Worm (Caenorhabditis elegans): ENCODE measurements around the gene nhr-189.
A peak's percentile ranks its signal among the peaks of the same experiment; 100 is the strongest.

nhr-189 gene

DNA sequence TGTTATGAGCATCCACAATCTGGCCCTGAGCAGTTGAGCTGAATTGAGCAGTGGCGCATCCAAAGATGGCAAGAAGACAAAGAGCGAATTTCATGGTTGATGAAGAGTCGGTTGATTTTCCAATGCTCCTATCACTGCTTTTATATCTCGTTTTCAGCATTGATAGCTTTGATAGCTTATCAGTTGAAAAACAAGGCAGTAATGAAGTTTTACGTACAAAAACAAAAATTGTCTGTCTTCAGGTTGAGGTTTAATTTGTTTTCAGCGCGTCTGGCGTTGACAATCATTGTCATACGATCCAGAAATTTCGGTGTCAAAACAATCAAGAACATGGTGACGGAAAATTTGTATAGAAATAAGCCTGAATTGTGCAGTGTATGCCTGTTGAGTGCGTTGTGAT lies 48.5 kb downstream of the nhr-189 start, which contains the start of gene scl-13:
Gene scl-13, minus strand, starts transcription at position 101 of the 400 bp plus-strand sequence.
- no peak for TF ChIP-seq nhr-12 (tag; optimal IDR thresholded peaks at IDR 0.05)
- no peak for TF ChIP-seq pax-3 (tag; optimal IDR thresholded peaks at IDR 0.05)

DNA sequence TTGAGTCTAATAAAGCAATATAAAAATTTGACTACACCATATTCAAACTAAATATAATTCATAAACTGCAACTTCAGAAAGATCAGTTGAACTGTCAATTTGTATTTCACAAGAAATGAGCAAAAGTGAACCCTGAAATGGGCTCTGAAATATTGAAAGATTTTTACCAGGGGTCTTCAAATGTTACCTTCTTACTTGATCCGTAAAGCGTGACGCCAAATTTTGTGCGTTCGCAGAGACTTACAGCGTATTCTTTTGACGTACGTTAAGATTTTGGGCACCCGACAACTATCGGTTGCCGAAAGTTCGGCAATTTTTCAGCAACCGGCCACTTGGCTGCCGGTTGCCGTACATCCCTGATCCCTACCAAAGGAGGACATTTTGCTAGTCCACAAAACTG lies 50.0 kb downstream of the nhr-189 start:
- TF ChIP-seq nhr-85 (tag) (peak; percentile 36), nhr-77 (tag; optimal IDR thresholded peaks at IDR 0.05) (no peak), nhr-11 (tag; optimal IDR thresholded peaks at IDR 0.05) (no peak), efl-1 (optimal IDR thresholded peaks at IDR 0.05) (no peak), efl-1 (GFP tag; optimal IDR thresholded peaks at IDR 0.05 in 1 of 2) (peak in 1 of 2 experiments; percentile 59)
